Worm (Caenorhabditis elegans): ENCODE data around the gene F55D10.4.

F55D10.4 gene

ce11 chrX:4667788-4668187, 52.7 kb downstream of the F55D10.4 start, which contains the start of gene mfsd-12:
Gene mfsd-12, plus strand, starts transcription at chrX:4668088.
- no peak for TF ChIP-seq blmp-1 (tag; optimal IDR thresholded peaks at IDR 0.05)
- no peak for TF ChIP-seq elt-3 (tag; optimal IDR thresholded peaks at IDR 0.05)
- no peak for TF ChIP-seq lsy-2 (tag; optimal IDR thresholded peaks at IDR 0.05)
- no peak for TF ChIP-seq lin-13 (tag; optimal IDR thresholded peaks at IDR 0.05)

Measured in whole organism, mixed stage, embryonic.